Worm (Caenorhabditis elegans) whole organism, L4/young adult: ENCODE results near the gene ZK892.5.

Experiments used
- W03F9.2 ChIP-seq: fragments of 150-350 bp; optimal IDR thresholded peaks from 2 replicates; lab custom pipeline; 2014; ENCODE audit warnings: missing biosample characterization, missing genetic modification characterization
- dao-5 ChIP-seq: sonication (generic microtip); optimal IDR thresholded peaks from 2 replicates; lab custom pipeline; 2016; ENCODE audit warnings: missing genotype, missing genetic modification characterization, moderate library complexity, missing compliant biosample characterization
- him-1 ChIP-seq: sonication (generic microtip); optimal IDR thresholded peaks from 2 replicates; lab custom pipeline; 2016; ENCODE audit warnings: missing genotype, missing genetic modification reagents, missing genetic modification characterization, missing compliant biosample characterization

ZK892.5 gene

ce11 chrII:10007917-10008316, at the start of gene ZK892.5:
ZK892.5 (plus strand) TSS chrII:10008217.
- TF ChIP-seq dao-5 (tag; lab: Kevin White, UChicago) (no peak), W03F9.2 (tag; lab: Kevin White, UChicago) (no peak), him-1 (tag; lab: Kevin White, UChicago) (no peak)

- TF ChIP-seq W03F9.2 (tag; lab: Kevin White, UChicago) (no peak), him-1 (tag; lab: Kevin White, UChicago) (no peak), dao-5 (tag; lab: Kevin White, UChicago) (no peak)
These were observed 47.9 kb upstream of the ZK892.5 start for ce11 chrII:9960127-9960526.

ce11 chrII:9963808-9964207, 44.2 kb upstream of the ZK892.5 start:
- no peak for TF ChIP-seq W03F9.2 (tag; lab: Kevin White, UChicago)
- TF ChIP-seq dao-5 (tag; lab: Kevin White, UChicago), result no peak
- TF ChIP-seq him-1 (tag; lab: Kevin White, UChicago), result no peak

DNA sequence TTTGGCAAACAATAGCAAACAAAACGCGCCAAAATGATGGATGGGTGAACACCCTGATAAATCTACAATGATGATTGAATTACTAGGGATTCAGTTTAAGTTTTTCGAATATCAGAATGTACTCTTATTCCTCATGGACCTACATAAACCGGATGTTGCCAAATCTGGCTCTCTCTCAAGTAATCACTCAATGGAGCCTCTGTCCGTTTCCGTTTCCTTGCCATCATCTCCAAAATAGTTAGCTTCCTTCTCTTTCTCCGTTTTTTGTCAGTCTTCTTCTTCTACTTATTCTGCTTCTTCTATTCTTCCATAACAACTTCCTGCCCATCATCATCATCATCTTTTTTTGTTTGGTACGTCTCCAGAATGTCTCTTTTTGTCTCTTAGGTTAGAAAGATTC, 42.7 kb upstream of the ZK892.5 start:
- no peak for TF ChIP-seq dao-5 (tag; lab: Kevin White, UChicago)

DNA sequence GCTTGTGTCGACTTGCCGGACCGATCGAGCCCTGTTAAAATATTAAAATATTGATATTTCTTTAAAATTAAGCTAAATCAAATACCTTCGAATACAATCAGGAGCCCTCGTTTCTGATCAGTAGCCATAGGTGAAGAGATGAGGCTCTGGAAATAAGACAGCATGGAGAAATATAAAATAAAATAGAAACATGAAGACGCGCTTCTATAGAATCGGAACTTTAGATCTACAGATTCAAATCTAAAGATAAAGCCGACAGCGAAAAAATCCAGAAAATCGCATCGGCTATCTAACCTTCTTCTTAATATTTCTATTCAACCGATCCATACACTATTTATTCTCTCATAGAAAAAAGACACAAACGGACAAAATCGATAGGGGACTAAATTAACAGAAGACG, 41.1 kb upstream of the ZK892.5 start, which contains the start of gene dtmk-1:
dtmk-1 (minus strand) TSS at position 146 of the 400 bp plus-strand sequence.
- TF ChIP-seq him-1 (tag; lab: Kevin White, UChicago) (no peak), W03F9.2 (tag; lab: Kevin White, UChicago) (no peak), dao-5 (tag; lab: Kevin White, UChicago) (no peak)

- TF ChIP-seq W03F9.2 (tag; lab: Kevin White, UChicago) (peak; percentile 75), dao-5 (tag; lab: Kevin White, UChicago) (no peak), him-1 (tag; lab: Kevin White, UChicago) (peak; percentile 43)
These were observed 39.9 kb upstream of the ZK892.5 start, which contains the start of the genes R53.4 and psf-1 for ce11 chrII:9967999-9968706. R53.4 (minus strand) TSS chrII:9968049. psf-1 (plus strand) TSS chrII:9968673.

DNA sequence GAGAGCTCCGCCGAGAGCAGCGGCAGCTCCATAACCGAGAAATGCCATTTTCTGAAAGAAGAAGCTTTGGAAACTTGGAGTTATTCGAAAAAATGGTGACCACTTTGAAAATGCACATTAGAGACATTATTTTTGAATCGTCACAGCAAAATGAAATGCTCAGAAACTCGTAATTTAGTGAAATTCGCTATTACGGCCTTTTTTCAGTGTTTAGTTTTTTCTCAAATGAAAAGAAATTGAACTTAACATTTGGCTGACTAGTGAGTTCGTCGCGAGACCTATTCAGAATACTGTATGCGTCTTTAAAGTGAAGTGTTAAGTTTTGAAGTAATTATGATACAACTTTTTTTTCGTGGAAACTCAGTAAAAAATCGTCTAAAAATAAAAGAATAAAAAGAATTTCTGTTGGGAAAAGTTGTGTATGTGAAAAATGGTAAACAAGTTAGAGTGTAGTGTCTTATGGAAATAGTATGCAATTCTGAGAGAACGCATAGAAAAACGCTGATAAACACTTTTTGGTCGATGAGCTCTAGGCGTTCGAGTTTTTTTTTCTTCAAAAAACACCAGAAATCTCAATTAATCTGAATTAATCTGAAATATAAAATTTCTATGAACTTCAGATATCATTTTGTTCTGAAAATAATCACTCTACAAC, 37.5 kb upstream of the ZK892.5 start, which contains the start of gene R53.5:
R53.5 (minus strand) TSS at position 51 of the 655 bp plus-strand sequence.
- no peak for TF ChIP-seq dao-5 (tag; lab: Kevin White, UChicago)
- TF ChIP-seq him-1 (tag; lab: Kevin White, UChicago), result no peak
- no peak for TF ChIP-seq W03F9.2 (tag; lab: Kevin White, UChicago)

DNA sequence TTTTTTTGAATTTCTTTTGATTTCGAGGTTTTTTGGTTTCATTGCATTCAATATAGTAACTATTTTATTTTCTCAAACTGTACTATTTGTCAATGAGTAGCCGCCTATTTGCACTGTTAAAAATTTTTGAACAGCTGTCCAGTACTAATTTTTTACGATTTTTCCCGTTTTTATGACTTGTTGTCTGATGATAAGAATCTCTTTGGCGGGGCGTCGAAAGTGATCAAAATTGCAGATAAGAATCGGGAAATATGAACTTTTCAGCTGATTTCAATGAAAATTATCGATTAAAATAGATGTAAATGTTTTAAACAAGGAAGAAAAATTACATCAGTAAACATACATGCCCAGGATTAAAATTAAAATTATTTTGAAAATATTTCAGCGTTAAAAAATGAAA, 33.8 kb upstream of the ZK892.5 start:
- TF ChIP-seq W03F9.2 (tag; lab: Kevin White, UChicago) (no peak), him-1 (tag; lab: Kevin White, UChicago) (no peak), dao-5 (tag; lab: Kevin White, UChicago) (no peak)

DNA sequence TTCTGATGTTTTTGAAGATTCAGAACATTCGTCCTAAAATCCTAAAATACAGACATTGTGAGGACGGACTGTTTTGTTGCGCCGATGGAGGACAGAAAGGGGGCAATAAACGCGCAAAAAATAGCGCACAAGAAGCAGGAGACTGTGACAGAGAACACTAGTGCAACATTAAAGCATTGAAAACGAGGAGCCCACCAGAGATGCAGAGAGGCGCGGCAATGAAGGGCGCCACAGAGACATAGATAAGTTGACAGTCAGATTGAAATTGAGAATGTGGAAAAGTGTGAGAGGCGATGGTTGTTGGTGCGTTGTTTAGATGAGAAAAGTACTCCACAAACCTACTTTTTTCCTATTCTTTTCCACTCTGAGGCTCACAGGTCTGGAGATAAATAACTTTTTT, 33.0 kb upstream of the ZK892.5 start, which contains the start of gene aakg-5:
aakg-5 (minus strand) TSS at position 159 of the 400 bp plus-strand sequence.
- TF ChIP-seq W03F9.2 (tag; lab: Kevin White, UChicago) (no peak), him-1 (tag; lab: Kevin White, UChicago) (no peak), dao-5 (tag; lab: Kevin White, UChicago) (no peak)

DNA sequence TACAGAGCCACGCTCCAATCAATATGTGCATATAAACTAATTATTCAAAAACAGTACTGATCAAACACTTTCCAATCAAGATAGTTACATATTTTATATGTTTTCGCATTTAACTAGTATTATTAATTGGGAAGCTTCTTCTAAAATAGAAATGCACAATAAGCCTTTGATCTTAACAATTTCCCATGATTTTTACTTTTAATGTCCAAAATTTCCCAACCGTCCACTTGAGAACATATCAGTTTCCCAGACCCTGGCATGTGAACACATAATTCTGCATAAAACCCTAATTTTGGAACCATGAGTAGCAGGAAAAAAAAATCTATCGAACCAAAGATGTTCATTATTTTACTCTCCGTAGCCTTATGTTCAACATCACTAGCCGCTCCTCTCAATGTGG, 31.6 kb upstream of the ZK892.5 start, which contains the start of gene R53.8:
R53.8 (plus strand) TSS at position 301 of the 400 bp plus-strand sequence.
- TF ChIP-seq dao-5 (tag; lab: Kevin White, UChicago), result no peak
- no peak for TF ChIP-seq him-1 (tag; lab: Kevin White, UChicago)
- no peak for TF ChIP-seq W03F9.2 (tag; lab: Kevin White, UChicago)

- TF ChIP-seq him-1 (tag; lab: Kevin White, UChicago) (no peak), W03F9.2 (tag; lab: Kevin White, UChicago) (no peak), dao-5 (tag; lab: Kevin White, UChicago) (no peak)
These were observed 27.9 kb upstream of the ZK892.5 start, which contains the start of gene ZK892.6 for ce11 chrII:9980077-9980631. ZK892.6 (minus strand) TSS chrII:9980127.

- TF ChIP-seq dao-5 (tag; lab: Kevin White, UChicago) (no peak), W03F9.2 (tag; lab: Kevin White, UChicago) (no peak), him-1 (tag; lab: Kevin White, UChicago) (no peak)
These were observed 26.3 kb upstream of the ZK892.5 start, which contains the start of gene sdz-38 for ce11 chrII:9981760-9982159. sdz-38 (minus strand) TSS chrII:9981860.

DNA sequence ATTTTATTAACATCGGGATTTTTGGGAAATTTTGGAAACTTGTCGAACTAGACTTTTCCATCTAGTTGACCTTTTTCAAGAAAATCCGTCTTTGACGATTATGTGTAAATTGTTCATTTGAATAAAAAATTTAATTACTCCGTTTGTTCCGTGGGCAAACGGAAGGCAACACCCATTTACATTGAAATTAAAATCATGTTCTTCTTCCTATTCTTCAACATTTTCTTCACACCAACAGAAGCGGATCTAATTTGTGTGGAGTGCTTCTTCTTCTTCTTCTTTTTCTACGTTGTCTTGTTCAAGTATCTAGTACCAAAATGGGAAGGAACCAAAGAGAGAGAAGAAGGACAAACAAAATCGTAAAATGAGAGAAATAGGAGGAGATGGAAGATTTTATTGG, 25.6 kb upstream of the ZK892.5 start:
- TF ChIP-seq dao-5 (tag; lab: Kevin White, UChicago) (no peak), W03F9.2 (tag; lab: Kevin White, UChicago) (no peak), him-1 (tag; lab: Kevin White, UChicago) (no peak)
